Worm (Caenorhabditis elegans) whole organism, L3 larva: Measurements from ENCODE around the gene irk-1.

Experiments
- R02D3.7 ChIP-seq: fragments of 150-350 bp; optimal IDR thresholded peaks from 2 replicates; lab custom pipeline; 2014; ENCODE audit warnings: missing biosample characterization, missing genetic modification characterization
- ZK546.5 ChIP-seq: sonication (generic microtip); optimal IDR thresholded peaks from 2 replicates; lab custom pipeline; 2017; ENCODE audit warnings: missing biosample characterization, missing genetic modification characterization
- aly-2 ChIP-seq: fragments of 150-350 bp; optimal IDR thresholded peaks from 2 replicates; lab custom pipeline; 2014; ENCODE audit warnings: missing biosample characterization, missing genetic modification characterization
- ama-1 ChIP-seq: fragments of 150-350 bp; optimal IDR thresholded peaks from 2 replicates; lab custom pipeline; 2018
- ceh-16 ChIP-seq: sonication (generic microtip); optimal IDR thresholded peaks from 2 replicates; lab custom pipeline; 2017; ENCODE audit warnings: missing biosample characterization, missing genetic modification characterization
- ceh-28 ChIP-seq: fragments of 150-350 bp; optimal IDR thresholded peaks from 2 replicates; lab custom pipeline; 2014; ENCODE audit warnings: missing biosample characterization, missing genetic modification reagents, missing genetic modification characterization
- ceh-82 ChIP-seq: fragments of 150-350 bp; optimal IDR thresholded peaks from 2 replicates; lab custom pipeline; 2014; ENCODE audit warnings: missing biosample characterization, missing genetic modification characterization
- ceh-9 ChIP-seq: sonication (generic microtip); optimal IDR thresholded peaks from 2 replicates; lab custom pipeline; 2018; ENCODE audit warnings: missing biosample characterization, missing genetic modification characterization
- daf-12 ChIP-seq: fragments of 150-350 bp; optimal IDR thresholded peaks from 2 replicates; lab custom pipeline; 2014; ENCODE audit warnings: missing biosample characterization, missing genetic modification reagents, missing genetic modification characterization
- egl-27 ChIP-seq: sonication (generic microtip); optimal IDR thresholded peaks from 4 replicates; lab custom pipeline; 2017; ENCODE audit warnings: missing biosample characterization, missing genetic modification reagents, missing genetic modification characterization
- egl-5 ChIP-seq: fragments of 150-350 bp; optimal IDR thresholded peaks from 2 replicates; lab custom pipeline; 2017; ENCODE audit warnings: missing biosample characterization, missing genetic modification reagents, missing genetic modification characterization, inconsistent platforms
- elt-1 ChIP-seq: fragments of 150-350 bp; optimal IDR thresholded peaks from 2 replicates; lab custom pipeline; 2014; ENCODE audit warnings: missing biosample characterization, missing genetic modification characterization
- elt-2 ChIP-seq: sonication (generic microtip); optimal IDR thresholded peaks from 2 replicates; lab custom pipeline; 2016; ENCODE audit warnings: missing genetic modification reagents, mild to moderate bottlenecking, missing genetic modification characterization, missing compliant biosample characterization
- elt-3 ChIP-seq, 3 experiments: fragments of 150-350 bp in 1 of 3; sonication (generic microtip) in 2 of 3; optimal IDR thresholded peaks; 2 replicates in 2 of 3; 4 replicates in 1 of 3; lab custom pipeline; 2014 to 2017; ENCODE audit warnings: missing biosample characterization in 3 of 3, missing genetic modification characterization in 3 of 3
- eor-1 ChIP-seq, 2 experiments: fragments of 150-350 bp; optimal IDR thresholded peaks; 2 replicates each; lab custom pipeline; 2014 to 2018; ENCODE audit warnings: missing biosample characterization in 2 of 2, missing genetic modification characterization in 2 of 2
- fkh-10 ChIP-seq: sonication (generic microtip); optimal IDR thresholded peaks from 2 replicates; lab custom pipeline; 2017; ENCODE audit warnings: missing biosample characterization, missing genetic modification reagents, missing genetic modification characterization
- fkh-2 ChIP-seq: fragments of 150-350 bp; optimal IDR thresholded peaks from 2 replicates; lab custom pipeline; 2014; ENCODE audit warnings: missing biosample characterization, missing genetic modification reagents, missing genetic modification characterization
- fos-1 ChIP-seq: fragments of 150-350 bp; optimal IDR thresholded peaks from 2 replicates; lab custom pipeline; 2014; ENCODE audit warnings: missing biosample characterization, missing genetic modification characterization
- hmg-11 ChIP-seq: sonication (generic microtip); optimal IDR thresholded peaks from 2 replicates; lab custom pipeline; 2016; ENCODE audit warnings: missing genetic modification characterization, missing compliant biosample characterization
- jun-1 ChIP-seq: fragments of 150-350 bp; optimal IDR thresholded peaks from 2 replicates; lab custom pipeline; 2014; ENCODE audit warnings: missing biosample characterization, missing genetic modification reagents, missing genetic modification characterization
- lin-15B ChIP-seq: fragments of 150-350 bp; optimal IDR thresholded peaks from 2 replicates; lab custom pipeline; 2014; ENCODE audit warnings: missing biosample characterization, missing genetic modification characterization
- lin-39 ChIP-seq: fragments of 150-350 bp; optimal IDR thresholded peaks from 2 replicates; lab custom pipeline; 2018; ENCODE audit warnings: missing biosample characterization, missing genetic modification reagents, missing genetic modification characterization
- lsy-12 ChIP-seq: sonication (generic microtip); optimal IDR thresholded peaks from 2 replicates; lab custom pipeline; 2016; ENCODE audit warnings: mild to moderate bottlenecking, missing genetic modification characterization, missing compliant biosample characterization
- mdl-1 ChIP-seq: fragments of 150-350 bp; optimal IDR thresholded peaks from 2 replicates; lab custom pipeline; 2014; ENCODE audit warnings: missing biosample characterization, missing genetic modification characterization
- mml-1 ChIP-seq: fragments of 150-350 bp; sonication (generic microtip); optimal IDR thresholded peaks from 3 replicates; lab custom pipeline; 2014; ENCODE audit warnings: missing biosample characterization, missing genetic modification characterization
- nfya-1 ChIP-seq: sonication (generic microtip); optimal IDR thresholded peaks from 2 replicates; lab custom pipeline; 2017; ENCODE audit warnings: missing genetic modification characterization, mild to moderate bottlenecking, missing compliant biosample characterization, antibody characterized with exemption, moderate library complexity; ENCODE audit not compliant: insufficient read depth
- nhr-11 ChIP-seq: fragments of 150-350 bp; optimal IDR thresholded peaks from 2 replicates; lab custom pipeline; 2014; ENCODE audit warnings: missing biosample characterization, missing genetic modification characterization
- nhr-12 ChIP-seq: fragments of 150-350 bp; optimal IDR thresholded peaks from 2 replicates; lab custom pipeline; 2014; ENCODE audit warnings: missing biosample characterization, missing genetic modification characterization
- nhr-23 ChIP-seq: fragments of 150-350 bp; optimal IDR thresholded peaks from 2 replicates; lab custom pipeline; 2014; ENCODE audit warnings: missing biosample characterization, missing genetic modification reagents, missing genetic modification characterization
- nhr-237 ChIP-seq: fragments of 150-350 bp; optimal IDR thresholded peaks from 2 replicates; lab custom pipeline; 2014; ENCODE audit warnings: missing biosample characterization, missing genetic modification characterization
- nhr-25 ChIP-seq: sonication (generic microtip); optimal IDR thresholded peaks from 2 replicates; lab custom pipeline; 2017; ENCODE audit warnings: missing biosample characterization, missing genetic modification characterization
- nhr-28 ChIP-seq: fragments of 150-350 bp; optimal IDR thresholded peaks from 2 replicates; lab custom pipeline; 2014; ENCODE audit warnings: missing biosample characterization, missing genetic modification characterization
- nhr-43 ChIP-seq: sonication (generic microtip); optimal IDR thresholded peaks from 2 replicates; lab custom pipeline; 2016; ENCODE audit warnings: mild to moderate bottlenecking, missing genetic modification characterization, missing compliant biosample characterization; ENCODE audit not compliant: poor library complexity, severe bottlenecking
- nhr-67 ChIP-seq: fragments of 150-350 bp; optimal IDR thresholded peaks from 2 replicates; lab custom pipeline; 2014; ENCODE audit warnings: missing biosample characterization, missing genetic modification characterization
- nhr-76 ChIP-seq: fragments of 150-350 bp; sonication (generic microtip); optimal IDR thresholded peaks from 5 replicates; lab custom pipeline; 2014; ENCODE audit warnings: missing biosample characterization, missing genetic modification characterization
- nhr-77 ChIP-seq: fragments of 150-350 bp; optimal IDR thresholded peaks from 2 replicates; lab custom pipeline; 2014; ENCODE audit warnings: missing biosample characterization, missing genetic modification characterization
- pha-4 ChIP-seq: fragments of 150-350 bp; optimal IDR thresholded peaks from 2 replicates; lab custom pipeline; 2014; ENCODE audit warnings: missing biosample characterization, missing genetic modification reagents, missing genetic modification characterization
- pqm-1 ChIP-seq: fragments of 150-350 bp; optimal IDR thresholded peaks from 2 replicates; lab custom pipeline; 2017; ENCODE audit warnings: missing biosample characterization, missing genetic modification characterization, inconsistent platforms
- sea-2 ChIP-seq: fragments of 150-350 bp; sonication (generic microtip); optimal IDR thresholded peaks from 4 replicates; lab custom pipeline; 2014; ENCODE audit warnings: missing biosample characterization, missing genetic modification reagents, missing genetic modification characterization
- skn-1 ChIP-seq: fragments of 150-350 bp; optimal IDR thresholded peaks from 2 replicates; lab custom pipeline; 2014; ENCODE audit warnings: missing biosample characterization, missing genetic modification characterization
- snpc-4 ChIP-seq: fragments of 150-350 bp; optimal IDR thresholded peaks from 2 replicates; lab custom pipeline; 2014; ENCODE audit warnings: missing biosample characterization, missing genetic modification characterization
- tbx-2 ChIP-seq: sonication (generic microtip); optimal IDR thresholded peaks from 2 replicates; lab custom pipeline; 2016; ENCODE audit warnings: mild to moderate bottlenecking, missing genetic modification characterization, missing compliant biosample characterization
- unc-39 ChIP-seq: sonication (generic microtip); optimal IDR thresholded peaks from 4 replicates; lab custom pipeline; 2017; ENCODE audit warnings: missing biosample characterization, missing genetic modification characterization
- unc-62 ChIP-seq: fragments of 150-350 bp; sonication (generic microtip); optimal IDR thresholded peaks from 4 replicates; lab custom pipeline; 2014; ENCODE audit warnings: missing biosample characterization, missing genetic modification reagents, missing genetic modification characterization
- zag-1 ChIP-seq: fragments of 150-350 bp; optimal IDR thresholded peaks from 2 replicates; lab custom pipeline; 2014; ENCODE audit warnings: missing biosample characterization, missing genetic modification characterization
- ztf-11 ChIP-seq: fragments of 150-350 bp; optimal IDR thresholded peaks from 2 replicates; lab custom pipeline; 2014; ENCODE audit warnings: missing biosample characterization, missing genetic modification characterization
- ztf-4 ChIP-seq: fragments of 150-350 bp; optimal IDR thresholded peaks from 2 replicates; lab custom pipeline; 2014; ENCODE audit warnings: missing biosample characterization, missing genetic modification characterization

irk-1 gene

ce11 chrX:6742011-6742683 lies 35.8 kb downstream of the irk-1 start, which contains the start of gene mdl-1:
TSS of gene mdl-1 (plus strand) at chrX:6742351.
- peak; percentile 95 for TF ChIP-seq lin-39 (tag; lab: Kevin White, UChicago)
- TF ChIP-seq pqm-1 (tag; lab: Kevin White, UChicago): peak; percentile 82
- peak; percentile 95 for TF ChIP-seq nhr-23 (tag; lab: Kevin White, UChicago)
- peak; percentile 100 for TF ChIP-seq mdl-1 (tag; lab: Kevin White, UChicago)
- TF ChIP-seq ama-1 (lab: Kevin White, UChicago): peak; percentile 95
- no peak for TF ChIP-seq aly-2
- peak; percentile 86 for TF ChIP-seq nhr-43
- TF ChIP-seq jun-1 (tag; lab: Kevin White, UChicago): peak; percentile 81
- no peak for TF ChIP-seq ZK546.5 (tag; lab: Kevin White, UChicago)
- peak; percentile 67 for TF ChIP-seq nhr-11
- peak; percentile 74 for TF ChIP-seq unc-62 (GFP tag; lab: Kevin White, UChicago)
- peak; percentile 27 for TF ChIP-seq fos-1 (tag; lab: Kevin White, UChicago)
- peak; percentile 95 for TF ChIP-seq egl-27 (tag; lab: Kevin White, UChicago)
- TF ChIP-seq lin-15B: peak; percentile 26
- no peak for TF ChIP-seq ceh-9 (tag; lab: Kevin White, UChicago)
- TF ChIP-seq ztf-4: peak; percentile 74
- peak; percentile 74 for TF ChIP-seq hmg-11 (tag; lab: Kevin White, UChicago)
- TF ChIP-seq zag-1 (tag; lab: Kevin White, UChicago): no peak
- TF ChIP-seq fkh-10 (GFP tag; lab: Kevin White, UChicago): peak; percentile 20
- TF ChIP-seq ztf-11 (tag; lab: Kevin White, UChicago): no peak
- no peak for TF ChIP-seq elt-3 (tag; optimal IDR thresholded peaks at IDR 0.05; lab: Kevin White, UChicago)
- no peak for TF ChIP-seq nhr-12
- TF ChIP-seq nhr-237: no peak
- TF ChIP-seq sea-2 (GFP tag; lab: Kevin White, UChicago): peak; percentile 63
- TF ChIP-seq ceh-16 (tag; lab: Kevin White, UChicago): no peak
- peak; percentile 87 for TF ChIP-seq elt-2 (tag; lab: Kevin White, UChicago)
- TF ChIP-seq nfya-1 (tag; lab: Kevin White, UChicago): peak; percentile 96
- TF ChIP-seq snpc-4: peak; percentile 71
- no peak for TF ChIP-seq nhr-67 (tag; lab: Kevin White, UChicago)
- TF ChIP-seq eor-1 (tag; optimal IDR thresholded peaks at IDR 0.05; lab: Kevin White, UChicago): peak in 1 of 2 experiments; percentile 68
- no peak for TF ChIP-seq nhr-28
- peak; percentile 81 for TF ChIP-seq elt-1 (tag; lab: Kevin White, UChicago)
- TF ChIP-seq pha-4 (tag; lab: Kevin White, UChicago): peak; percentile 94
- TF ChIP-seq tbx-2: peak; percentile 48
- no peak for TF ChIP-seq fkh-2 (tag; lab: Kevin White, UChicago)
- peak; percentile 40 for TF ChIP-seq R02D3.7
- no peak for TF ChIP-seq daf-12 (tag; lab: Kevin White, UChicago)
- TF ChIP-seq nhr-76 (tag; lab: Kevin White, UChicago): no peak
- no peak for TF ChIP-seq nhr-77 (tag; lab: Kevin White, UChicago)
- peak; percentile 40 for TF ChIP-seq skn-1 (tag; lab: Kevin White, UChicago)
- peak; percentile 95 for TF ChIP-seq nhr-25 (tag; lab: Kevin White, UChicago)
- peak; percentile 99 for TF ChIP-seq mml-1 (tag; lab: Kevin White, UChicago)
- peak; percentile 56 for TF ChIP-seq ceh-28
- no peak for TF ChIP-seq ceh-82 (tag; lab: Kevin White, UChicago)
- TF ChIP-seq egl-5 (tag; lab: Kevin White, UChicago): no peak
- TF ChIP-seq lsy-12 (tag; lab: Kevin White, UChicago): peak; percentile 88
- TF ChIP-seq unc-39 (tag; lab: Kevin White, UChicago): no peak
